Fruit fly (Drosophila melanogaster): ENCODE results near the gene NijA.

Gene NijA

dm6 chr3L:10736483-10737122, 39.9 kb upstream of the NijA start:
- no peak for TF ChIP-seq CG5204 (GFP tag; optimal IDR thresholded peaks at IDR 0.05)

dm6 chr3L:10735095-10735494, 38.4 kb upstream of the NijA start:
- TF ChIP-seq CG1620 (GFP tag; optimal IDR thresholded peaks at IDR 0.05) (no peak), kay (GFP tag; ENCODE audit: borderline replicate concordance) (no peak), CG33017 (tag; optimal IDR thresholded peaks at IDR 0.05) (no peak), CG11617 (GFP tag; optimal IDR thresholded peaks at IDR 0.05) (no peak), CG14711 (tag; optimal IDR thresholded peaks at IDR 0.05) (no peak), CG5204 (GFP tag; optimal IDR thresholded peaks at IDR 0.05) (no peak)

dm6 chr3L:10734561-10734960, 37.9 kb upstream of the NijA start:
- TF ChIP-seq Clk (GFP tag; optimal IDR thresholded peaks at IDR 0.05) (no peak), ovo (GFP tag; optimal IDR thresholded peaks at IDR 0.05) (no peak), toe (GFP tag; optimal IDR thresholded peaks at IDR 0.05) (no peak), pad (GFP tag; optimal IDR thresholded peaks at IDR 0.05) (no peak), bab1 (GFP tag; optimal IDR thresholded peaks at IDR 0.05) (no peak), CG5204 (GFP tag; optimal IDR thresholded peaks at IDR 0.05) (no peak), CG1620 (GFP tag; optimal IDR thresholded peaks at IDR 0.05) (no peak), CG14711 (tag; optimal IDR thresholded peaks at IDR 0.05) (no peak), cic (GFP tag; optimal IDR thresholded peaks at IDR 0.05) (no peak)

dm6 chr3L:10733502-10733901, 36.8 kb upstream of the NijA start:
- TF ChIP-seq CG33017 (tag; optimal IDR thresholded peaks at IDR 0.05) (no peak), pad (GFP tag; optimal IDR thresholded peaks at IDR 0.05) (no peak), ovo (GFP tag; optimal IDR thresholded peaks at IDR 0.05) (no peak), cic (GFP tag; optimal IDR thresholded peaks at IDR 0.05) (no peak), Hr96 (GFP tag; optimal IDR thresholded peaks at IDR 0.05) (no peak), CG12768 (GFP tag; optimal IDR thresholded peaks at IDR 0.05) (no peak), Crg-1 (GFP tag; optimal IDR thresholded peaks at IDR 0.05) (no peak), toe (GFP tag; optimal IDR thresholded peaks at IDR 0.05) (no peak), CG14711 (tag; optimal IDR thresholded peaks at IDR 0.05) (no peak), bab1 (GFP tag; optimal IDR thresholded peaks at IDR 0.05) (no peak), cnc (optimal IDR thresholded peaks at IDR 0.05) (no peak), CG5204 (GFP tag; optimal IDR thresholded peaks at IDR 0.05) (no peak), kay (GFP tag; ENCODE audit: borderline replicate concordance) (no peak)

- TF ChIP-seq ovo (GFP tag; optimal IDR thresholded peaks at IDR 0.05) (no peak), CG14711 (tag; optimal IDR thresholded peaks at IDR 0.05) (no peak), CG1620 (GFP tag; optimal IDR thresholded peaks at IDR 0.05) (no peak), Crg-1 (GFP tag; optimal IDR thresholded peaks at IDR 0.05) (no peak), toe (GFP tag; optimal IDR thresholded peaks at IDR 0.05) (no peak), cic (GFP tag; optimal IDR thresholded peaks at IDR 0.05) (no peak), cnc (optimal IDR thresholded peaks at IDR 0.05) (no peak), Clk (GFP tag; optimal IDR thresholded peaks at IDR 0.05) (no peak), CG7045 (GFP tag; optimal IDR thresholded peaks at IDR 0.05) (no peak), CG11617 (GFP tag; optimal IDR thresholded peaks at IDR 0.05) (no peak), CG5204 (GFP tag; optimal IDR thresholded peaks at IDR 0.05) (no peak), kay (GFP tag; ENCODE audit: borderline replicate concordance) (no peak), Mnt (GFP tag; optimal IDR thresholded peaks at IDR 0.05) (no peak), Hr96 (GFP tag; optimal IDR thresholded peaks at IDR 0.05) (no peak), pad (GFP tag; optimal IDR thresholded peaks at IDR 0.05) (no peak), CG7101 (tag; optimal IDR thresholded peaks at IDR 0.05) (no peak), CG33017 (tag; optimal IDR thresholded peaks at IDR 0.05) (no peak)
Measured at dm6 chr3L:10732032-10732431, 35.4 kb upstream of the NijA start.

- TF ChIP-seq CG5204 (GFP tag; optimal IDR thresholded peaks at IDR 0.05) (no peak), CG7045 (GFP tag; optimal IDR thresholded peaks at IDR 0.05) (no peak), CG7101 (tag; optimal IDR thresholded peaks at IDR 0.05) (no peak), cic (GFP tag; optimal IDR thresholded peaks at IDR 0.05) (no peak), CG14711 (tag; optimal IDR thresholded peaks at IDR 0.05) (no peak)
Measured at dm6 chr3L:10727123-10727522, 30.4 kb upstream of the NijA start.

- TF ChIP-seq CG5204 (GFP tag; optimal IDR thresholded peaks at IDR 0.05) (no peak), pad (GFP tag; optimal IDR thresholded peaks at IDR 0.05) (no peak), kay (GFP tag; ENCODE audit: borderline replicate concordance) (no peak), CG12768 (GFP tag; optimal IDR thresholded peaks at IDR 0.05) (no peak)
Measured at dm6 chr3L:10724810-10725444, 28.2 kb upstream of the NijA start.

- TF ChIP-seq Crg-1 (GFP tag; optimal IDR thresholded peaks at IDR 0.05) = no peak
- TF ChIP-seq CG7045 (GFP tag; optimal IDR thresholded peaks at IDR 0.05) = no peak
- TF ChIP-seq pad (GFP tag; optimal IDR thresholded peaks at IDR 0.05) = no peak
- no peak for TF ChIP-seq Mnt (GFP tag; optimal IDR thresholded peaks at IDR 0.05)
- no peak for TF ChIP-seq CG7101 (tag; optimal IDR thresholded peaks at IDR 0.05)
- no peak for TF ChIP-seq kay (GFP tag; ENCODE audit: borderline replicate concordance)
- TF ChIP-seq cic (GFP tag; optimal IDR thresholded peaks at IDR 0.05) = no peak
- no peak for TF ChIP-seq CG1620 (GFP tag; optimal IDR thresholded peaks at IDR 0.05)
- no peak for TF ChIP-seq Clk (GFP tag; optimal IDR thresholded peaks at IDR 0.05)
- no peak for TF ChIP-seq Hr96 (GFP tag; optimal IDR thresholded peaks at IDR 0.05)
- no peak for TF ChIP-seq bab1 (GFP tag; optimal IDR thresholded peaks at IDR 0.05)
- TF ChIP-seq ovo (GFP tag; optimal IDR thresholded peaks at IDR 0.05) = no peak
- no peak for TF ChIP-seq tj (GFP tag; optimal IDR thresholded peaks at IDR 0.05)
- TF ChIP-seq CG11617 (GFP tag; optimal IDR thresholded peaks at IDR 0.05) = no peak
- no peak for TF ChIP-seq cnc (optimal IDR thresholded peaks at IDR 0.05)
- no peak for TF ChIP-seq CG5204 (GFP tag; optimal IDR thresholded peaks at IDR 0.05)
- no peak for TF ChIP-seq CG12768 (GFP tag; optimal IDR thresholded peaks at IDR 0.05)
- TF ChIP-seq toe (GFP tag; optimal IDR thresholded peaks at IDR 0.05) = no peak
Measured at dm6 chr3L:10723596-10723995, 26.9 kb upstream of the NijA start.
